Worm (Caenorhabditis elegans) whole organism, midembryonic: ENCODE results near the gene Y69A2AR.22.

Experiments used
- T22C8.4 ChIP-seq: fragments of 200-800 bp; sonication (Bioruptor generic); IDR thresholded peaks from 2 replicates; pipeline ENCODE4 v1.3.6; 2022; ENCODE audit warnings: missing genetic modification characterization, missing compliant biosample characterization
- cog-1 ChIP-seq: sonication (generic microtip); optimal IDR thresholded peaks from 2 replicates; lab custom pipeline; 2016; ENCODE audit warnings: missing genetic modification characterization, missing compliant biosample characterization
- flt-1 ChIP-seq: fragments of 200-800 bp; sonication (Bioruptor generic); IDR thresholded peaks from 2 replicates; pipeline ENCODE4 v1.3.6; 2022; ENCODE audit warnings: missing genetic modification characterization, missing compliant biosample characterization
- klf-2 ChIP-seq: fragments of 200-800 bp; sonication (Bioruptor generic); conservative IDR thresholded peaks from 2 replicates; pipeline ENCODE4 v1.3.6; 2022; ENCODE audit warnings: missing genetic modification reagents, missing genetic modification characterization, missing compliant biosample characterization
- med-1 ChIP-seq: sonication (generic microtip); optimal IDR thresholded peaks from 2 replicates; lab custom pipeline; 2017; ENCODE audit warnings: missing genetic modification characterization, mild to moderate bottlenecking, missing compliant biosample characterization, antibody characterized with exemption, missing genetic modification reagents; ENCODE audit not compliant: insufficient read depth
- ref-1 ChIP-seq: fragments of 200-800 bp; sonication (Bioruptor generic); conservative IDR thresholded peaks from 2 replicates; pipeline ENCODE4 v1.3.6; 2022; ENCODE audit warnings: missing genetic modification reagents, missing genetic modification characterization, missing compliant biosample characterization
- tab-1 ChIP-seq: fragments of 200-800 bp; sonication (Bioruptor generic); IDR thresholded peaks from 2 replicates; pipeline ENCODE4 v1.3.6; 2022; ENCODE audit warnings: missing genetic modification characterization, missing compliant biosample characterization
- ztf-23 ChIP-seq: fragments of 200-800 bp; sonication (Bioruptor generic); IDR thresholded peaks from 2 replicates; pipeline ENCODE4 v1.3.6; 2022; ENCODE audit warnings: missing genetic modification reagents, missing genetic modification characterization, missing compliant biosample characterization
- ztf-29 ChIP-seq: fragments of 200-800 bp; sonication (Bioruptor generic); IDR thresholded peaks from 2 replicates; pipeline ENCODE4 v1.3.6; 2022; ENCODE audit warnings: missing genetic modification reagents, missing genetic modification characterization, missing compliant biosample characterization

Y69A2AR.22 gene

DNA sequence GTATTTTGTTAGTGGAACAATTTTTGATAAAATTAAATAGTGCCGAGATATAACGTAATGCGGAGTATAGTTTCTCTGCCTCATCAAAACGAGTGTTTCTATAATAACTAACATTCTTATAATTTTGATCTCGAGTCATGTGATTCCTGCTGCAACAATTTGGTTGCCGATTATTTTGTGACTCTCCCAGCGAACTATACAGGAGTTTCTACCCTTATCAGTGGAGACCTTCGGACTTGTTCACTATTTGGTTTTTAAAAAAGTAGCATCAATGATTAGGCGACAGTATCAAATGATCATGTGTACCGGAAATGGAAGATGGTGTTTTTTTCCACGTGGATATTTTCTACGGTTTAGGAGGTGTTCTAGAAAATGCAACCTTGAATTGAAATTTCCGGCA, 41.5 kb downstream of the Y69A2AR.22 start:
- no peak for TF ChIP-seq flt-1 (GFP tag; lab: Robert Waterston, UW)
- TF ChIP-seq ztf-29 (GFP tag; lab: Robert Waterston, UW) = no peak
- TF ChIP-seq ref-1 (GFP tag; lab: Robert Waterston, UW) = no peak
- no peak for TF ChIP-seq cog-1 (tag; lab: Kevin White, UChicago)

ce11 chrIV:2464156-2464555, 43.6 kb downstream of the Y69A2AR.22 start, which contains the start of gene ilys-3:
Gene ilys-3, plus strand, starts transcription at chrIV:2464456.
- TF ChIP-seq T22C8.4 (GFP tag; lab: Robert Waterston, UW) (no peak), flt-1 (GFP tag; lab: Robert Waterston, UW) (no peak), ref-1 (GFP tag; lab: Robert Waterston, UW) (no peak), med-1 (GFP tag; lab: Kevin White, UChicago) (no peak), ztf-23 (GFP tag; lab: Robert Waterston, UW) (no peak), tab-1 (GFP tag; lab: Robert Waterston, UW) (no peak), klf-2 (GFP tag; lab: Robert Waterston, UW) (no peak), cog-1 (tag; lab: Kevin White, UChicago) (no peak)

DNA sequence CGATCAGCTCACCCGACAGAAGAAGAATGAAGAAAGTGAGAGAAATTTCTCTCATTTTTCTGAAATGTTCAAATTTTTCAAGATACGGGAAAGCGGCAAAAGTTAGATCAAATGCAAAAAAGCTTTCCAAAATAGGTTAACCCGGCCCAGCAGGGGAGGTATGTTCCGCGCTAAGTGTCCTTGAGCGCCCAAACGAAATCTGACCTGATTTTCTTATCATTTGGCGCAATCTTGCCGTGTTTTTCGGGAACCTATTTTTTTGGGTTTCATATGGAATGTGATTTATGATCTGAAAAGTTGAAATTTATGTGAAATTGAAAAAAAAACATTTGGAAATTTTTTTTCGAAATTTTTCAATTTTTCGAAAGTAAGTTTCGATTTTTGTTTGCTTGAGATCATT, 44.4 kb downstream of the Y69A2AR.22 start, which contains the start of gene cdh-10:
cdh-10 (minus strand) TSS at position 59 of the 400 bp plus-strand sequence.
- TF ChIP-seq klf-2 (GFP tag; lab: Robert Waterston, UW) (no peak), ztf-29 (GFP tag; lab: Robert Waterston, UW) (no peak), cog-1 (tag; lab: Kevin White, UChicago) (no peak), T22C8.4 (GFP tag; lab: Robert Waterston, UW) (no peak), ref-1 (GFP tag; lab: Robert Waterston, UW) (no peak), tab-1 (GFP tag; lab: Robert Waterston, UW) (no peak), ztf-23 (GFP tag; lab: Robert Waterston, UW) (no peak), flt-1 (GFP tag; lab: Robert Waterston, UW) (no peak), med-1 (GFP tag; lab: Kevin White, UChicago) (no peak)

DNA sequence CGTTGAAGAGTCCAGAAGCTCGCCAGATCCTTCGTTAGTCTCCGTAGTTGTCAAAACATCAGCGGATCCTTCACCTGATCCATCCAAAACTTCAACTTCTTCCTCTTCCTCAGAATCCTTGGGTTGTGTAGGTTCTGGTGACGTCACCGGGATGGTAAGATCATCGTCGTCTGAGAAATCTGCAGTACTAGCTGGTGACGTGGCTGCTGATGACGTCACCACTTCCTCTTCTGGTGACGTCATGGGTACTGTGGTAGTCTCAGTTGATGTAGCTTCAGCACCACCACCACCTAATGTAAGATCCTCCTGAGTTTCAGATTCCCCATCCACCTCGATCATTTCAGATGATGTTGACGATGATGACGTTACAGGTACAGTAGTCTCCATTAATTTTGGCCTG, 46.3 kb downstream of the Y69A2AR.22 start:
- TF ChIP-seq ref-1 (GFP tag; lab: Robert Waterston, UW) (no peak), tab-1 (GFP tag; lab: Robert Waterston, UW) (no peak), klf-2 (GFP tag; lab: Robert Waterston, UW) (no peak), ztf-23 (GFP tag; lab: Robert Waterston, UW) (no peak), ztf-29 (GFP tag; lab: Robert Waterston, UW) (no peak), med-1 (GFP tag; lab: Kevin White, UChicago) (no peak), flt-1 (GFP tag; lab: Robert Waterston, UW) (no peak), T22C8.4 (GFP tag; lab: Robert Waterston, UW) (no peak), cog-1 (tag; lab: Kevin White, UChicago) (no peak)

ce11 chrIV:2455128-2455527, 52.6 kb downstream of the Y69A2AR.22 start:
- TF ChIP-seq ref-1 (GFP tag; lab: Robert Waterston, UW) (no peak), tab-1 (GFP tag; lab: Robert Waterston, UW) (no peak), ztf-23 (GFP tag; lab: Robert Waterston, UW) (no peak), T22C8.4 (GFP tag; lab: Robert Waterston, UW) (no peak), med-1 (GFP tag; lab: Kevin White, UChicago) (no peak), flt-1 (GFP tag; lab: Robert Waterston, UW) (no peak), ztf-29 (GFP tag; lab: Robert Waterston, UW) (no peak), klf-2 (GFP tag; lab: Robert Waterston, UW) (no peak), cog-1 (tag; lab: Kevin White, UChicago) (no peak)
